Worm (Caenorhabditis elegans) whole organism, L1 larva: ENCODE data around the gene R10E4.1.

Experiments used
- C04F5.9 ChIP-seq: sonication (generic microtip); optimal IDR thresholded peaks from 2 replicates; lab custom pipeline; 2016; ENCODE audit warnings: missing genetic modification characterization, missing compliant biosample characterization
- C16A3.4 ChIP-seq: fragments of 150-350 bp; optimal IDR thresholded peaks from 2 replicates; lab custom pipeline; 2014; ENCODE audit warnings: missing biosample characterization, missing genetic modification characterization
- C34B4.2 ChIP-seq: sonication (generic microtip); optimal IDR thresholded peaks from 2 replicates; lab custom pipeline; 2017; ENCODE audit warnings: mild to moderate bottlenecking, missing genetic modification characterization, missing compliant biosample characterization
- alr-1 ChIP-seq: fragments of 200-800 bp; sonication (Bioruptor generic); optimal IDR thresholded peaks from 2 replicates; lab custom pipeline; 2018; ENCODE audit warnings: borderline replicate concordance, mild to moderate bottlenecking, missing genetic modification characterization, missing compliant biosample characterization
- aly-2 ChIP-seq: fragments of 150-350 bp; optimal IDR thresholded peaks from 2 replicates; lab custom pipeline; 2014; ENCODE audit warnings: missing biosample characterization, missing genetic modification characterization
- blmp-1 ChIP-seq: fragments of 150-350 bp; optimal IDR thresholded peaks from 2 replicates; lab custom pipeline; 2014; ENCODE audit warnings: missing biosample characterization, missing genetic modification characterization
- ceh-8 ChIP-seq: fragments of 200-800 bp; sonication (Bioruptor generic); optimal IDR thresholded peaks from 2 replicates; lab custom pipeline; 2018; ENCODE audit warnings: mild to moderate bottlenecking, missing genetic modification characterization, moderate library complexity, missing compliant biosample characterization
- ceh-82 ChIP-seq, 3 experiments: fragments of 150-350 bp in 1 of 3; sonication (generic microtip) in 2 of 3; optimal IDR thresholded peaks; 2 replicates each; lab custom pipeline; 2014 to 2017; ENCODE audit warnings: missing biosample characterization in 3 of 3, missing genetic modification characterization in 3 of 3
- ceh-88 ChIP-seq: fragments of 200-800 bp; sonication (Bioruptor generic); IDR thresholded peaks from 2 replicates; pipeline ENCODE4 v1.3.6; 2022; ENCODE audit warnings: missing genetic modification characterization, missing compliant biosample characterization
- ces-1 ChIP-seq: fragments of 150-350 bp; optimal IDR thresholded peaks from 2 replicates; lab custom pipeline; 2014; ENCODE audit warnings: missing biosample characterization, missing genetic modification reagents, missing genetic modification characterization
- dsc-1 ChIP-seq: sonication (generic microtip); optimal IDR thresholded peaks from 2 replicates; lab custom pipeline; 2016; ENCODE audit warnings: mild to moderate bottlenecking, missing genetic modification characterization, missing compliant biosample characterization
- efl-1 ChIP-seq, 4 experiments: fragments of 150-350 bp; optimal IDR thresholded peaks in 3 of 4; peaks in 1 of 4; 1 replicate in 1 of 4; 2 replicates in 3 of 4; lab custom pipeline; 2014; ENCODE audit warnings: missing biosample characterization in 2 of 4, missing genetic modification characterization in 2 of 4, missing genetic modification reagents in 2 of 4
- elt-2 ChIP-seq: sonication (generic microtip); optimal IDR thresholded peaks from 2 replicates; lab custom pipeline; 2016; ENCODE audit warnings: missing genetic modification characterization, mild to moderate bottlenecking, inconsistent platforms, missing compliant biosample characterization, missing genetic modification reagents
- elt-3 ChIP-seq, 6 experiments: fragments of 150-350 bp in 1 of 6; sonication (generic microtip); optimal IDR thresholded peaks; 2 replicates each; lab custom pipeline; 2017 to 2018; ENCODE audit warnings: missing biosample characterization in 6 of 6, missing genetic modification characterization in 6 of 6, inconsistent platforms in 1 of 6
- fkh-4 ChIP-seq: sonication (generic microtip); optimal IDR thresholded peaks from 2 replicates; lab custom pipeline; 2016; ENCODE audit warnings: missing compliant biosample characterization, missing genetic modification characterization, borderline replicate concordance
- fkh-8 ChIP-seq: sonication (generic microtip); optimal IDR thresholded peaks from 2 replicates; lab custom pipeline; 2016; ENCODE audit warnings: mild to moderate bottlenecking, missing genetic modification characterization, missing compliant biosample characterization
- fos-1 ChIP-seq: fragments of 150-350 bp; optimal IDR thresholded peaks from 2 replicates; lab custom pipeline; 2014; ENCODE audit warnings: missing biosample characterization, missing genetic modification characterization
- hlh-17 ChIP-seq: fragments of 200-800 bp; sonication (Bioruptor generic); optimal IDR thresholded peaks from 2 replicates; lab custom pipeline; 2018; ENCODE audit warnings: missing genetic modification characterization, mild to moderate bottlenecking, missing compliant biosample characterization, moderate library complexity, borderline replicate concordance
- hlh-4 ChIP-seq: sonication (generic microtip); optimal IDR thresholded peaks from 2 replicates; lab custom pipeline; 2016; ENCODE audit warnings: mild to moderate bottlenecking, missing genetic modification characterization, missing compliant biosample characterization
- hpl-2 ChIP-seq: fragments of 150-350 bp; optimal IDR thresholded peaks from 2 replicates; lab custom pipeline; 2014; ENCODE audit warnings: missing biosample characterization, missing genetic modification reagents, missing genetic modification characterization
- isw-1 ChIP-seq: fragments of 200-800 bp; sonication (Bioruptor generic); IDR thresholded peaks from 2 replicates; pipeline ENCODE4 v1.3.6; 2022; ENCODE audit warnings: missing genetic modification characterization, missing compliant biosample characterization
- jun-1 ChIP-seq: fragments of 150-350 bp; optimal IDR thresholded peaks from 2 replicates; lab custom pipeline; 2014; ENCODE audit warnings: missing biosample characterization, missing genetic modification reagents, missing genetic modification characterization
- lin-13 ChIP-seq: fragments of 150-350 bp; optimal IDR thresholded peaks from 2 replicates; lab custom pipeline; 2014; ENCODE audit warnings: missing biosample characterization, missing genetic modification reagents, missing genetic modification characterization
- lin-35 ChIP-seq, 2 experiments: fragments of 150-350 bp; optimal IDR thresholded peaks; 2 replicates each; lab custom pipeline; 2014; ENCODE audit warnings: missing biosample characterization in 2 of 2, missing genetic modification characterization in 2 of 2, missing genetic modification reagents in 2 of 2
- lin-39 ChIP-seq: fragments of 150-350 bp; optimal IDR thresholded peaks from 2 replicates; lab custom pipeline; 2014; ENCODE audit warnings: missing biosample characterization, missing genetic modification reagents, missing genetic modification characterization
- lsy-2 ChIP-seq, 2 experiments: fragments of 150-350 bp; optimal IDR thresholded peaks; 2 replicates each; lab custom pipeline; 2014; ENCODE audit warnings: missing biosample characterization in 2 of 2, missing genetic modification characterization in 2 of 2
- mdl-1 ChIP-seq, 2 experiments: fragments of 150-350 bp; optimal IDR thresholded peaks; 2 replicates each; lab custom pipeline; 2014 to 2017; ENCODE audit warnings: missing biosample characterization in 2 of 2, missing genetic modification characterization in 2 of 2, inconsistent platforms in 1 of 2
- mep-1 ChIP-seq: fragments of 150-350 bp; optimal IDR thresholded peaks from 2 replicates; lab custom pipeline; 2014; ENCODE audit warnings: missing biosample characterization, missing genetic modification characterization
- nhr-12 ChIP-seq: sonication (generic microtip); optimal IDR thresholded peaks from 2 replicates; lab custom pipeline; 2017; ENCODE audit warnings: missing biosample characterization, missing genetic modification characterization
- nhr-19 ChIP-seq: fragments of 200-800 bp; sonication (Bioruptor generic); conservative IDR thresholded peaks from 2 replicates; pipeline ENCODE4 v1.3.6; 2022; ENCODE audit warnings: missing genetic modification characterization, missing compliant biosample characterization
- nhr-237 ChIP-seq: fragments of 150-350 bp; optimal IDR thresholded peaks from 2 replicates; lab custom pipeline; 2014; ENCODE audit warnings: missing biosample characterization, missing genetic modification characterization
- nhr-47 ChIP-seq: sonication (generic microtip); optimal IDR thresholded peaks from 2 replicates; lab custom pipeline; 2016; ENCODE audit warnings: mild to moderate bottlenecking, missing genetic modification characterization, moderate library complexity, missing compliant biosample characterization
- nhr-76 ChIP-seq: sonication (generic microtip); optimal IDR thresholded peaks from 2 replicates; lab custom pipeline; 2017; ENCODE audit warnings: missing biosample characterization, missing genetic modification characterization
- nhr-84 ChIP-seq: sonication (generic microtip); optimal IDR thresholded peaks from 2 replicates; lab custom pipeline; 2017; ENCODE audit warnings: missing biosample characterization, missing genetic modification characterization
- pax-3 ChIP-seq: fragments of 200-800 bp; sonication (Bioruptor generic); optimal IDR thresholded peaks from 2 replicates; lab custom pipeline; 2018; ENCODE audit warnings: mild to moderate bottlenecking, missing genetic modification characterization, moderate library complexity, missing compliant biosample characterization
- skn-1 ChIP-seq: fragments of 150-350 bp; optimal IDR thresholded peaks from 2 replicates; lab custom pipeline; 2014; ENCODE audit warnings: missing biosample characterization, missing genetic modification characterization
- snpc-4 ChIP-seq: fragments of 150-350 bp; optimal IDR thresholded peaks from 2 replicates; lab custom pipeline; 2014; ENCODE audit warnings: missing biosample characterization, missing genetic modification characterization
- snu-23 ChIP-seq: sonication (generic microtip); optimal IDR thresholded peaks from 2 replicates; lab custom pipeline; 2016; ENCODE audit warnings: missing genetic modification characterization, missing compliant biosample characterization
- sox-4 ChIP-seq: sonication (generic microtip); optimal IDR thresholded peaks from 2 replicates; lab custom pipeline; 2016; ENCODE audit warnings: missing genetic modification characterization, missing compliant biosample characterization
- sptf-1 ChIP-seq: fragments of 150-350 bp; optimal IDR thresholded peaks from 2 replicates; lab custom pipeline; 2014; ENCODE audit warnings: missing biosample characterization, missing genetic modification characterization
- unc-130 ChIP-seq: fragments of 150-350 bp; optimal IDR thresholded peaks from 2 replicates; lab custom pipeline; 2017; ENCODE audit warnings: missing biosample characterization, missing genetic modification characterization, inconsistent platforms
- unc-86 ChIP-seq: sonication (generic microtip); optimal IDR thresholded peaks from 2 replicates; lab custom pipeline; 2016; ENCODE audit warnings: missing genetic modification characterization, missing compliant biosample characterization
- vab-15 ChIP-seq: sonication (generic microtip); optimal IDR thresholded peaks from 2 replicates; lab custom pipeline; 2017; ENCODE audit warnings: missing genotype, mild to moderate bottlenecking, missing genetic modification characterization, missing compliant biosample characterization
- xbp-1 ChIP-seq: sonication (generic microtip); optimal IDR thresholded peaks from 2 replicates; lab custom pipeline; 2016; ENCODE audit warnings: missing genetic modification characterization, missing compliant biosample characterization
- zag-1 ChIP-seq: fragments of 150-350 bp; optimal IDR thresholded peaks from 2 replicates; lab custom pipeline; 2014; ENCODE audit warnings: missing biosample characterization, missing genetic modification characterization
- zip-4 ChIP-seq: fragments of 200-800 bp; sonication (Bioruptor generic); optimal IDR thresholded peaks from 2 replicates; lab custom pipeline; 2018; ENCODE audit warnings: mild to moderate bottlenecking, missing genetic modification characterization, moderate library complexity, missing compliant biosample characterization
- ztf-11 ChIP-seq, 2 experiments: sonication (generic microtip); optimal IDR thresholded peaks; 2 replicates each; lab custom pipeline; 2016 to 2017; ENCODE audit warnings: missing genetic modification characterization in 2 of 2, missing biosample characterization in 1 of 2, missing compliant biosample characterization in 1 of 2

R10E4.1 gene

DNA sequence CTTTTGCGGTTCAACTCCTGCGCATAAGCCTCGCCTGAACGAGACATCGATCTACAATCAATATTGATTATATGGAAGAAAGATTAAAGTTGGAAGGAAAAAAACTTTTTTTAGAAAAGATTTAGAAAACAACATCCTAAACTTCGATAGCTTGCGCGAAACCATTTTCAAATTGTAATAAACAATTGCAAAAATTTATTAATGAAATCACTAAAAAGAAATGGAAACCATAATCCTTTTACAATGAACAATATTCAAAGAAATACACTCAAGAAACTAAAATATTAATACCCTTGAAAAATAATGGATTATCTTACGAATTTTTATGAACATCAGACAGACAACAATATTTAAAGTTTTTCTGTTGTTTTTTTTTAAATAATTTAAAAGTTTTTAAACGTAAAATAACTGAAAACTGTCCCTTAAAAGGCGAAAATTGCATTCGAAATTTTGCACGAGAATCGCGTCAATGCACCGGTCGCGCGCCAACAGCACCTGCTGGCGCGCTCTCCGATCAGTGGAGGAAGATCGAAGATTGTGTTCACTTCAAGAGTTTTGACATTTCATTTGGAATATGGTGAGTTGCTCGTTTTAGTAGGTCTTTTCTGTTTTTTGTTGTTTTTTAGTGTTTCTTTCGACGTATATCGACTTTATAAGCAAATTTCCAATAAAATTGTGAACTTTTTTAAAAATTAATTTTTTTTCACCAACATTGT, at the start of gene R10E4.1, which contains the start of gene sftb-1 (continued):
- TF ChIP-seq hlh-17 (GFP tag; lab: Kevin White, UChicago) (no peak), ces-1 (GFP tag; lab: Kevin White, UChicago) (no peak), snpc-4 (tag; lab: Kevin White, UChicago) (peak; percentile 58), C34B4.2 (no peak), C16A3.4 (tag; lab: Kevin White, UChicago) (peak; percentile 75), skn-1 (tag; lab: Kevin White, UChicago) (peak; percentile 72), fkh-8 (tag; lab: Kevin White, UChicago) (peak; percentile 62), nhr-47 (tag; lab: Kevin White, UChicago) (peak; percentile 86), nhr-12 (no peak), ceh-88 (GFP tag; lab: Robert Waterston, UW) (0 out of 2 replicates have a peak, but pooled peaks have one; percentile 15), sptf-1 (tag; lab: Kevin White, UChicago) (no peak), blmp-1 (peak; percentile 6), nhr-84 (tag; lab: Kevin White, UChicago) (no peak), snu-23 (GFP tag; lab: Kevin White, UChicago) (peak; percentile 85), lsy-2 (tag; optimal IDR thresholded peaks at IDR 0.05; lab: Kevin White, UChicago) (peak; percentile 84 to 85), unc-130 (tag; lab: Kevin White, UChicago) (peak; percentile 61), elt-3 (tag; optimal IDR thresholded peaks at IDR 0.05; lab: Kevin White, UChicago) (peak in 2 of 6 experiments; percentile 29 to 49), lin-35 (GFP tag; optimal IDR thresholded peaks at IDR 0.05; lab: Kevin White, UChicago) (peak; percentile 78 to 87), isw-1 (GFP tag; lab: Robert Waterston, UW) (peak; percentile 55), nhr-19 (GFP tag; lab: Robert Waterston, UW) (peak; percentile 81), jun-1 (tag; lab: Kevin White, UChicago) (peak; percentile 40), mdl-1 (tag; optimal IDR thresholded peaks at IDR 0.05; lab: Kevin White, UChicago) (peak in 1 of 2 experiments; percentile 64), aly-2 (tag; lab: Kevin White, UChicago) (peak; percentile 29), hpl-2 (GFP tag; lab: Kevin White, UChicago) (peak; percentile 22), ceh-82 (tag; optimal IDR thresholded peaks at IDR 0.05; lab: Kevin White, UChicago) (peak; percentile 76 to 77 (median 77)), hlh-4 (no peak), mep-1 (tag; lab: Kevin White, UChicago) (peak; percentile 90), C04F5.9 (tag; lab: Kevin White, UChicago) (peak; percentile 55), vab-15 (tag; lab: Kevin White, UChicago) (no peak), dsc-1 (tag; lab: Kevin White, UChicago) (peak; percentile 74), lin-39 (tag; lab: Kevin White, UChicago) (peak; percentile 62), efl-1 (optimal IDR thresholded peaks at IDR 0.05; lab: Kevin White, UChicago) (peak; percentile 69 to 80), efl-1 (GFP tag; optimal IDR thresholded peaks at IDR 0.05 in 1 of 2; lab: Kevin White, UChicago) (peak; percentile 75 to 97), ceh-8 (GFP tag; lab: Kevin White, UChicago) (peak; percentile 6)
- TF ChIP-seq, all 84 proteins: peak for 49

DNA sequence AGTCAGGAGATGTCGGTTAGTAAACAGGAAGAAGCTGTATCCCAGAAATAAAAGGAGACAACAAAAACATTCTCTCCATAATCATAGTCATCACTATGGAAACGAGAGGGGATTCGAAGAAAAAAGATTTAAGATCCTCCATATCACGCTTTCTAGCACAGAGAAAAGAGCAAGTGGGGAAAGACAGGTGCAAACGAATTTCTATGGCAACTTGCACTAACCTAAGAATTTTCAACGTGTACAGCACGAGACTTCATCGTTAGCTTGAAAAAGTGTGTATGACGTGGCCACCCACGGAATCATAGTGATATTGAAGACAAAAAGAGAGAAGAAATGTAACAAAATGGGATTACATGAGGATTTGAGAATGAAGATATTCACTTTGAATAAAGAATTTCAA, 48.7 kb upstream of the R10E4.1 start:
- TF ChIP-seq nhr-237 (no peak), ztf-11 (tag; optimal IDR thresholded peaks at IDR 0.05; lab: Kevin White, UChicago) (no peak), elt-3 (tag; optimal IDR thresholded peaks at IDR 0.05; lab: Kevin White, UChicago) (no peak), ceh-88 (GFP tag; lab: Robert Waterston, UW) (no peak), unc-86 (tag; lab: Kevin White, UChicago) (no peak), pax-3 (peak; percentile 70), fkh-8 (tag; lab: Kevin White, UChicago) (peak; percentile 90), nhr-47 (tag; lab: Kevin White, UChicago) (peak; percentile 60), dsc-1 (tag; lab: Kevin White, UChicago) (peak; percentile 79), alr-1 (tag; lab: Kevin White, UChicago) (no peak), zag-1 (tag; lab: Kevin White, UChicago) (no peak), elt-2 (tag; lab: Kevin White, UChicago) (no peak), nhr-12 (no peak), vab-15 (tag; lab: Kevin White, UChicago) (no peak), hpl-2 (GFP tag; lab: Kevin White, UChicago) (no peak), ceh-82 (tag; optimal IDR thresholded peaks at IDR 0.05; lab: Kevin White, UChicago) (no peak), jun-1 (tag; lab: Kevin White, UChicago) (no peak), fkh-4 (no peak), xbp-1 (tag; lab: Kevin White, UChicago) (no peak), fos-1 (no peak), C16A3.4 (tag; lab: Kevin White, UChicago) (no peak), aly-2 (tag; lab: Kevin White, UChicago) (no peak), lin-13 (GFP tag; lab: Kevin White, UChicago) (no peak), nhr-76 (tag; lab: Kevin White, UChicago) (no peak), zip-4 (GFP tag; lab: Kevin White, UChicago) (no peak), snu-23 (GFP tag; lab: Kevin White, UChicago) (no peak), sox-4 (tag; lab: Kevin White, UChicago) (peak; percentile 20)
